Fruit fly (Drosophila melanogaster) whole organism, embryonic: Measurements from ENCODE around the gene CG32568.
A peak's percentile ranks its signal among the peaks of the same experiment; 100 is the strongest.

Experiments used
- Ada2b ChIP-seq: fragments of 200-800 bp; sonication (Bioruptor generic); IDR thresholded peaks from 2 replicates; pipeline ENCODE4 v1.3.6; 2022; ENCODE audit warnings: missing biosample characterization, missing genetic modification characterization
- Aef1 ChIP-seq: fragments of 200-800 bp; sonication (Bioruptor generic); IDR thresholded peaks from 3 replicates; pipeline ENCODE4 v1.3.6; 2022; ENCODE audit warnings: missing biosample characterization, missing genetic modification characterization
- C15 ChIP-seq: fragments of 200-800 bp; sonication (Bioruptor generic); IDR thresholded peaks from 3 replicates; pipeline ENCODE4 v1.3.6; 2022; ENCODE audit warnings: missing biosample characterization, missing genetic modification characterization
- CG10321 ChIP-seq: fragments of 200-800 bp; sonication (Bioruptor generic); IDR thresholded peaks from 2 replicates; pipeline ENCODE4 v1.3.6; 2022; ENCODE audit warnings: missing biosample characterization, missing genetic modification characterization
- CG10565 ChIP-seq: fragments of 200-800 bp; sonication (Bioruptor generic); optimal IDR thresholded peaks from 3 replicates; lab custom pipeline; 2016; ENCODE audit warnings: missing biosample characterization, mild to moderate bottlenecking, missing genetic modification characterization
- CG11398 ChIP-seq: fragments of 200-800 bp; sonication (Bioruptor generic); optimal IDR thresholded peaks from 2 replicates; lab custom pipeline; 2016; ENCODE audit warnings: missing biosample characterization, missing genetic modification characterization
- CG11504 ChIP-seq: fragments of 200-800 bp; sonication (Bioruptor generic); optimal IDR thresholded peaks from 3 replicates; lab custom pipeline; 2019; ENCODE audit warnings: missing biosample characterization, mild to moderate bottlenecking, missing genetic modification characterization, moderate library complexity
- CG12769 ChIP-seq: fragments of 200-800 bp; sonication (Bioruptor generic); optimal IDR thresholded peaks from 2 replicates; lab custom pipeline; 2019; ENCODE audit warnings: missing biosample characterization, mild to moderate bottlenecking, missing genetic modification characterization, moderate library complexity
- CG13424 ChIP-seq: fragments of 200-800 bp; sonication (Bioruptor generic); optimal IDR thresholded peaks from 2 replicates; lab custom pipeline; 2019; ENCODE audit warnings: missing biosample characterization, mild to moderate bottlenecking, missing genetic modification characterization, moderate library complexity
- CG14710 ChIP-seq: fragments of 200-800 bp; sonication (Bioruptor generic); optimal IDR thresholded peaks from 3 replicates; lab custom pipeline; 2019; ENCODE audit warnings: missing biosample characterization, mild to moderate bottlenecking, missing genetic modification characterization, moderate library complexity
- CG14965 ChIP-seq: fragments of 200-800 bp; sonication (Bioruptor generic); optimal IDR thresholded peaks from 2 replicates; lab custom pipeline; 2016; ENCODE audit warnings: missing biosample characterization, missing genetic modification characterization, borderline replicate concordance
- CG15011 ChIP-seq: fragments of 200-800 bp; sonication (Bioruptor generic); optimal IDR thresholded peaks from 3 replicates; lab custom pipeline; 2018; ENCODE audit warnings: missing biosample characterization, mild to moderate bottlenecking, missing genetic modification characterization
- CG16779 ChIP-seq: fragments of 200-800 bp; sonication (Bioruptor generic); IDR thresholded peaks from 2 replicates; pipeline ENCODE4 v1.3.6; 2022; ENCODE audit warnings: missing biosample characterization, missing genetic modification characterization
- CG17802 ChIP-seq: fragments of 200-800 bp; sonication (Bioruptor generic); optimal IDR thresholded peaks from 2 replicates; lab custom pipeline; 2018; ENCODE audit warnings: missing biosample characterization, mild to moderate bottlenecking, missing genetic modification characterization, moderate library complexity
- CG1832 ChIP-seq: fragments of 200-800 bp; sonication (Bioruptor generic); optimal IDR thresholded peaks from 2 replicates; lab custom pipeline; 2017; ENCODE audit warnings: missing biosample characterization, mild to moderate bottlenecking, missing genetic modification characterization, inconsistent platforms
- CG31388 ChIP-seq: fragments of 200-800 bp; sonication (Bioruptor generic); optimal IDR thresholded peaks from 2 replicates; lab custom pipeline; 2016; ENCODE audit warnings: missing biosample characterization, missing genetic modification characterization
- CG34224 ChIP-seq: fragments of 200-800 bp; sonication (Bioruptor generic); IDR thresholded peaks from 3 replicates; pipeline ENCODE4 v1.3.6; 2022; ENCODE audit warnings: missing biosample characterization, missing genetic modification characterization; ENCODE audit not compliant: partially characterized antibody
- CG3726 ChIP-seq: fragments of 200-800 bp; sonication (Bioruptor generic); IDR thresholded peaks from 3 replicates; pipeline ENCODE4, ENCODE4 v1.3.6; 2022; ENCODE audit warnings: missing biosample characterization, missing genetic modification characterization
- CG43689 ChIP-seq: fragments of 200-800 bp; sonication (Bioruptor generic); IDR thresholded peaks from 2 replicates; pipeline ENCODE4 v1.3.6; 2022; ENCODE audit warnings: missing biosample characterization, missing genetic modification characterization
- CG5245 ChIP-seq: fragments of 200-800 bp; sonication (Bioruptor generic); optimal IDR thresholded peaks from 3 replicates; lab custom pipeline; 2016; ENCODE audit warnings: missing biosample characterization, missing genetic modification characterization
- CG6254 ChIP-seq: fragments of 200-800 bp; sonication (Bioruptor generic); optimal IDR thresholded peaks from 3 replicates; lab custom pipeline; 2017; ENCODE audit warnings: mild to moderate bottlenecking, missing biosample characterization, missing genetic modification reagents, missing genetic modification characterization
- CG7357 ChIP-seq: fragments of 200-800 bp; sonication (Bioruptor generic); IDR thresholded peaks from 3 replicates; pipeline ENCODE4 v1.3.6; 2022; ENCODE audit warnings: missing biosample characterization, missing genetic modification characterization
- CG7839 ChIP-seq: fragments of 200-800 bp; sonication (Bioruptor generic); optimal IDR thresholded peaks from 3 replicates; lab custom pipeline; 2018; ENCODE audit warnings: missing biosample characterization, mild to moderate bottlenecking, missing genetic modification characterization, moderate library complexity
- CG8359 ChIP-seq: fragments of 200-800 bp; sonication (Bioruptor generic); optimal IDR thresholded peaks from 2 replicates; lab custom pipeline; 2017; ENCODE audit warnings: missing biosample characterization, mild to moderate bottlenecking, missing genetic modification characterization, borderline replicate concordance
- D19A ChIP-seq: fragments of 200-800 bp; optimal IDR thresholded peaks from 3 replicates; lab custom pipeline; 2019; ENCODE audit warnings: missing biosample characterization, mild to moderate bottlenecking, missing genetic modification characterization, moderate library complexity
- Drgx ChIP-seq: fragments of 200-800 bp; sonication (Bioruptor generic); IDR thresholded peaks from 2 replicates; pipeline ENCODE4 v1.3.6; 2022; ENCODE audit warnings: missing biosample characterization, missing genetic modification characterization
- E2f1 ChIP-seq: fragments of 200-800 bp; sonication (Bioruptor generic); IDR thresholded peaks from 2 replicates; pipeline ENCODE4 v1.3.6; 2022; ENCODE audit warnings: missing biosample characterization, missing genetic modification characterization
- E2f2 ChIP-seq: fragments of 200-800 bp; sonication (Bioruptor generic); IDR thresholded peaks from 2 replicates; pipeline ENCODE4 v1.3.6; 2022; ENCODE audit warnings: missing biosample characterization, missing genetic modification characterization
- H2.0 ChIP-seq: fragments of 200-800 bp; sonication (Bioruptor generic); IDR thresholded peaks from 2 replicates; pipeline ENCODE4 v1.3.6; 2022; ENCODE audit warnings: missing biosample characterization, missing genetic modification characterization
- HLH3B ChIP-seq: fragments of 200-800 bp; sonication (Bioruptor generic); IDR thresholded peaks from 2 replicates; pipeline ENCODE4 v1.3.6; 2022; ENCODE audit warnings: missing biosample characterization, missing genetic modification characterization
- Hr51 ChIP-seq, 2 experiments: fragments of 200-800 bp; sonication (Bioruptor generic); optimal IDR thresholded peaks; 2 replicates in 1 of 2; 3 replicates in 1 of 2; lab custom pipeline; 2016 to 2018; ENCODE audit warnings: missing biosample characterization in 2 of 2, missing genetic modification characterization in 2 of 2, mild to moderate bottlenecking in 1 of 2, moderate library complexity in 1 of 2
- MTF-1 ChIP-seq: fragments of 200-800 bp; sonication (Bioruptor generic); optimal IDR thresholded peaks from 2 replicates; lab custom pipeline; 2018; ENCODE audit warnings: missing biosample characterization, mild to moderate bottlenecking, missing genetic modification characterization, borderline replicate concordance
- Ptx1 ChIP-seq: fragments of 200-800 bp; sonication (Bioruptor generic); IDR thresholded peaks from 2 replicates; pipeline ENCODE4 v1.3.6; 2022; ENCODE audit warnings: missing biosample characterization, missing genetic modification characterization
- Rx ChIP-seq: fragments of 200-800 bp; sonication (Bioruptor generic); IDR thresholded peaks from 2 replicates; pipeline ENCODE4 v1.3.6; 2022; ENCODE audit warnings: missing biosample characterization, missing genetic modification characterization
- ase ChIP-seq: fragments of 200-800 bp; sonication (Bioruptor generic); IDR thresholded peaks from 3 replicates; pipeline ENCODE4 v1.3.6; 2022; ENCODE audit warnings: missing biosample characterization, missing genetic modification characterization
- bcd ChIP-seq: fragments of 200-800 bp; sonication (Bioruptor generic); optimal IDR thresholded peaks from 2 replicates; lab custom pipeline; 2017; ENCODE audit warnings: missing biosample characterization, mild to moderate bottlenecking, missing genetic modification characterization
- dm ChIP-seq: fragments of 200-800 bp; sonication (Bioruptor generic); optimal IDR thresholded peaks from 3 replicates; lab custom pipeline; 2016; ENCODE audit warnings: missing biosample characterization, missing genetic modification characterization
- fd3F ChIP-seq: fragments of 200-800 bp; sonication (Bioruptor generic); optimal IDR thresholded peaks from 2 replicates; lab custom pipeline; 2018; ENCODE audit warnings: missing biosample characterization, mild to moderate bottlenecking, missing genetic modification characterization, moderate library complexity
- gsb ChIP-seq: fragments of 200-800 bp; sonication (Bioruptor generic); IDR thresholded peaks from 2 replicates; pipeline ENCODE4 v1.3.6; 2022; ENCODE audit warnings: missing biosample characterization, missing genetic modification characterization
- jing ChIP-seq: fragments of 200-800 bp; sonication (Bioruptor generic); optimal IDR thresholded peaks from 2 replicates; lab custom pipeline; 2018; ENCODE audit warnings: missing biosample characterization, mild to moderate bottlenecking, missing genetic modification characterization
- jumu ChIP-seq: fragments of 200-800 bp; sonication (Bioruptor generic); optimal IDR thresholded peaks from 3 replicates; lab custom pipeline; 2016; ENCODE audit warnings: missing biosample characterization, missing genetic modification characterization
- lbe ChIP-seq: fragments of 200-800 bp; sonication (Bioruptor generic); optimal IDR thresholded peaks from 2 replicates; lab custom pipeline; 2016; ENCODE audit warnings: missing biosample characterization, mild to moderate bottlenecking, missing genetic modification characterization
- peb ChIP-seq: fragments of 200-800 bp; sonication (Bioruptor generic); IDR thresholded peaks from 2 replicates; pipeline ENCODE4 v1.3.6; 2022; ENCODE audit warnings: missing biosample characterization, missing genetic modification characterization
- pros ChIP-seq: fragments of 200-800 bp; sonication (Bioruptor generic); optimal IDR thresholded peaks from 3 replicates; lab custom pipeline; 2019; ENCODE audit warnings: missing biosample characterization, mild to moderate bottlenecking, missing genetic modification characterization, moderate library complexity
- row ChIP-seq: fragments of 200-800 bp; sonication (Bioruptor generic); IDR thresholded peaks from 3 replicates; pipeline ENCODE4 v1.3.6; 2022; ENCODE audit warnings: missing biosample characterization, missing genetic modification characterization
- run ChIP-seq: fragments of 200-800 bp; sonication (Bioruptor generic); optimal IDR thresholded peaks from 3 replicates; lab custom pipeline; 2018; ENCODE audit warnings: missing biosample characterization, mild to moderate bottlenecking, missing genetic modification characterization
- salm ChIP-seq: fragments of 200-800 bp; sonication (Bioruptor generic); optimal IDR thresholded peaks from 2 replicates; lab custom pipeline; 2018; ENCODE audit warnings: missing biosample characterization, mild to moderate bottlenecking, missing genetic modification characterization
- scrt ChIP-seq: fragments of 200-800 bp; sonication (Bioruptor generic); optimal IDR thresholded peaks from 2 replicates; lab custom pipeline; 2018; ENCODE audit warnings: missing biosample characterization, mild to moderate bottlenecking, missing genetic modification characterization, moderate library complexity
- sens ChIP-seq: fragments of 200-800 bp; sonication (Bioruptor generic); peaks from one replicate; lab custom pipeline; 2016; ENCODE audit warnings: missing biosample characterization, missing genetic modification characterization
- sima ChIP-seq: fragments of 200-800 bp; sonication (Bioruptor generic); optimal IDR thresholded peaks from 2 replicates; lab custom pipeline; 2016; ENCODE audit warnings: missing biosample characterization, missing genetic modification characterization
- zfh1 ChIP-seq: fragments of 200-800 bp; sonication (Bioruptor generic); IDR thresholded peaks from 3 replicates; pipeline ENCODE4 v1.3.6; 2022; ENCODE audit warnings: missing biosample characterization, missing genetic modification characterization

Gene CG32568

dm6 chrX:16761531-16761930 lies 20.8 kb downstream of the CG32568 start:
- TF ChIP-seq HLH3B (GFP tag; lab: Robert Waterston, UW) (no peak), CG16779 (GFP tag; lab: Robert Waterston, UW) (no peak), Ptx1 (GFP tag; lab: Robert Waterston, UW) (peak; percentile 12; the same call in 1 of the 2 replicates), dm (no peak), bcd (GFP tag; lab: Kevin White, UChicago) (no peak), CG7357 (GFP tag; lab: Robert Waterston, UW) (no peak), pros (no peak), Aef1 (GFP tag; lab: Robert Waterston, UW) (no peak), lbe (GFP tag; lab: Kevin White, UChicago) (peak; percentile 43), Drgx (peak; percentile 61), jing (no peak), E2f2 (GFP tag; lab: Robert Waterston, UW) (no peak), CG1832 (no peak), row (GFP tag; lab: Robert Waterston, UW) (0 out of 3 replicates have a peak, but pooled peaks have one; percentile 11), sens (peak; percentile 34), CG31388 (GFP tag; lab: Kevin White, UChicago) (no peak), ase (GFP tag; lab: Robert Waterston, UW) (0 out of 3 replicates have a peak, but pooled peaks have one; percentile 17), CG11504 (no peak), D19A (tag; lab: Kevin White, UChicago) (peak; percentile 63), CG17802 (no peak), sima (GFP tag; lab: Kevin White, UChicago) (no peak), C15 (GFP tag; lab: Robert Waterston, UW) (no peak)

dm6 chrX:16764955-16765354 lies 24.2 kb downstream of the CG32568 start:
- TF ChIP-seq Drgx (peak; percentile 32; the same call in 1 of the 2 replicates), H2.0 (GFP tag; lab: Robert Waterston, UW) (no peak), Ada2b (0 out of 2 replicates have a peak, but pooled peaks have one; percentile 21), jing (no peak), CG8359 (GFP tag; lab: Kevin White, UChicago) (no peak), E2f1 (GFP tag; lab: Robert Waterston, UW) (no peak), row (GFP tag; lab: Robert Waterston, UW) (0 out of 3 replicates have a peak, but pooled peaks have one; percentile 14), MTF-1 (GFP tag; lab: Kevin White, UChicago) (no peak), CG43689 (GFP tag; lab: Robert Waterston, UW) (no peak), jumu (no peak), CG11398 (no peak), CG15011 (no peak), gsb (no peak), Hr51 (GFP tag; optimal IDR thresholded peaks at IDR 0.05; lab: Kevin White, UChicago) (no peak), CG10321 (GFP tag; lab: Robert Waterston, UW) (no peak), CG34224 (GFP tag; lab: Robert Waterston, UW) (no peak), CG10565 (no peak), CG13424 (tag; lab: Kevin White, UChicago) (no peak), scrt (no peak), salm (tag; lab: Kevin White, UChicago) (no peak), Rx (GFP tag; lab: Robert Waterston, UW) (no peak), CG7839 (tag; lab: Kevin White, UChicago) (peak; percentile 18), fd3F (GFP tag; lab: Kevin White, UChicago) (no peak), run (tag; lab: Kevin White, UChicago) (no peak), CG12769 (tag; lab: Kevin White, UChicago) (no peak), sens (peak; percentile 76), peb (GFP tag; lab: Robert Waterston, UW) (no peak), zfh1 (GFP tag; lab: Robert Waterston, UW) (0 out of 3 replicates have a peak, but pooled peaks have one; percentile 13), CG6254 (no peak), CG14710 (tag; lab: Kevin White, UChicago) (no peak), CG5245 (GFP tag; lab: Kevin White, UChicago) (no peak), CG3726 (GFP tag; lab: Robert Waterston, UW) (no peak), CG14965 (GFP tag; lab: Kevin White, UChicago) (no peak)
